Fruit fly (Drosophila melanogaster) whole organism, embryonic: ENCODE measurements around the gene Sry-alpha.

Experiments used
- Atf3 ChIP-seq: fragments of 200-800 bp; sonication (Bioruptor generic); optimal IDR thresholded peaks from 3 replicates; lab custom pipeline; 2016; ENCODE audit warnings: missing biosample characterization, missing genetic modification characterization
- Awh ChIP-seq: fragments of 200-800 bp; sonication (Bioruptor generic); IDR thresholded peaks from 2 replicates; pipeline ENCODE4, ENCODE4 v1.3.6; 2022; ENCODE audit warnings: missing biosample characterization, missing genetic modification characterization
- B-H2 ChIP-seq: fragments of 200-800 bp; sonication (Bioruptor generic); optimal IDR thresholded peaks from 2 replicates; lab custom pipeline; 2018; ENCODE audit warnings: missing biosample characterization, mild to moderate bottlenecking, missing genetic modification characterization
- Bdp1 ChIP-seq: fragments of 200-800 bp; sonication (Bioruptor generic); optimal IDR thresholded peaks from 3 replicates; lab custom pipeline; 2016; ENCODE audit warnings: missing biosample characterization, missing genetic modification characterization
- CG11696 ChIP-seq: fragments of 200-800 bp; sonication (Bioruptor generic); IDR thresholded peaks from 2 replicates; pipeline ENCODE4 v1.3.6; 2022; ENCODE audit warnings: missing biosample characterization, missing genetic modification characterization
- CG12155 ChIP-seq: fragments of 200-800 bp; sonication (Bioruptor generic); optimal IDR thresholded peaks from 3 replicates; lab custom pipeline; 2016; ENCODE audit warnings: missing biosample characterization, missing genetic modification characterization
- CG13775 ChIP-seq: fragments of 200-800 bp; sonication (Bioruptor generic); optimal IDR thresholded peaks from 3 replicates; lab custom pipeline; 2017; ENCODE audit warnings: missing biosample characterization, mild to moderate bottlenecking, missing genetic modification characterization
- CG14710 ChIP-seq: fragments of 200-800 bp; sonication (Bioruptor generic); optimal IDR thresholded peaks from 3 replicates; lab custom pipeline; 2019; ENCODE audit warnings: missing biosample characterization, mild to moderate bottlenecking, missing genetic modification characterization, moderate library complexity
- CG14965 ChIP-seq: fragments of 200-800 bp; sonication (Bioruptor generic); optimal IDR thresholded peaks from 2 replicates; lab custom pipeline; 2016; ENCODE audit warnings: missing biosample characterization, missing genetic modification characterization, borderline replicate concordance
- CG18011 ChIP-seq: fragments of 200-800 bp; sonication (Bioruptor generic); optimal IDR thresholded peaks from 2 replicates; lab custom pipeline; 2017; ENCODE audit warnings: missing biosample characterization, missing genetic modification characterization, mild to moderate bottlenecking, moderate library complexity, missing genotype
- CG18476 ChIP-seq: fragments of 200-800 bp; sonication (Bioruptor generic); optimal IDR thresholded peaks from 2 replicates; lab custom pipeline; 2016; ENCODE audit warnings: missing biosample characterization, mild to moderate bottlenecking, missing genetic modification characterization
- CG18764 ChIP-seq: fragments of 200-800 bp; sonication (Bioruptor generic); optimal IDR thresholded peaks from 3 replicates; lab custom pipeline; 2016; ENCODE audit warnings: missing biosample characterization, missing genetic modification characterization
- CG2116 ChIP-seq: fragments of 200-800 bp; sonication (Bioruptor generic); optimal IDR thresholded peaks from 3 replicates; lab custom pipeline; 2018; ENCODE audit warnings: missing biosample characterization, mild to moderate bottlenecking, missing genetic modification characterization
- CG2129 ChIP-seq: fragments of 200-800 bp; sonication (Bioruptor generic); IDR thresholded peaks from 2 replicates; pipeline ENCODE4 v1.3.6; 2022; ENCODE audit warnings: missing biosample characterization, missing genetic modification characterization; ENCODE audit not compliant: partially characterized antibody
- CG2199 ChIP-seq: fragments of 200-800 bp; sonication (Bioruptor generic); IDR thresholded peaks from 3 replicates; pipeline ENCODE4 v1.3.6; 2022; ENCODE audit warnings: missing biosample characterization, missing genetic modification characterization
- CG2875 ChIP-seq: fragments of 200-800 bp; sonication (Bioruptor generic); optimal IDR thresholded peaks from 2 replicates; lab custom pipeline; 2017; ENCODE audit warnings: missing biosample characterization, mild to moderate bottlenecking, missing genetic modification characterization, missing genetic modification reagents
- CG34376 ChIP-seq: fragments of 200-800 bp; sonication (Bioruptor generic); optimal IDR thresholded peaks from 2 replicates; lab custom pipeline; 2018; ENCODE audit warnings: missing biosample characterization, mild to moderate bottlenecking, missing genetic modification characterization
- CG3838 ChIP-seq: fragments of 200-800 bp; sonication (Bioruptor generic); optimal IDR thresholded peaks from 3 replicates; lab custom pipeline; 2016; ENCODE audit warnings: missing biosample characterization, missing genetic modification characterization
- CG3995 ChIP-seq: fragments of 200-800 bp; sonication (Bioruptor generic); optimal IDR thresholded peaks from 3 replicates; lab custom pipeline; 2016; ENCODE audit warnings: missing biosample characterization, missing genetic modification characterization
- CG4404 ChIP-seq: fragments of 200-800 bp; sonication (Bioruptor generic); IDR thresholded peaks from 2 replicates; pipeline ENCODE4 v1.3.6; 2022; ENCODE audit warnings: missing biosample characterization, missing genetic modification characterization
- CG6765 ChIP-seq: fragments of 200-800 bp; sonication (Bioruptor generic); optimal IDR thresholded peaks from 3 replicates; lab custom pipeline; 2017; ENCODE audit warnings: missing biosample characterization, mild to moderate bottlenecking, missing genetic modification characterization
- CG8944 ChIP-seq: fragments of 200-800 bp; sonication (Bioruptor generic); optimal IDR thresholded peaks from 3 replicates; lab custom pipeline; 2016; ENCODE audit warnings: missing biosample characterization, missing genetic modification characterization
- CTCF ChIP-seq: fragments of 200-800 bp; sonication (Bioruptor generic); optimal IDR thresholded peaks from 2 replicates; lab custom pipeline; 2017; ENCODE audit warnings: missing biosample characterization, mild to moderate bottlenecking, missing genetic modification characterization, moderate library complexity
- Deaf1 ChIP-seq: fragments of 200-800 bp; optimal IDR thresholded peaks from 3 replicates; lab custom pipeline; 2019; ENCODE audit warnings: missing biosample characterization, mild to moderate bottlenecking, missing genetic modification characterization, moderate library complexity
- Dip2 ChIP-seq: fragments of 200-800 bp; sonication (Bioruptor generic); IDR thresholded peaks from 2 replicates; pipeline ENCODE4 v1.3.6; 2022; ENCODE audit warnings: missing biosample characterization, missing genetic modification characterization
- E2f2 ChIP-seq: fragments of 200-800 bp; sonication (Bioruptor generic); IDR thresholded peaks from 2 replicates; pipeline ENCODE4 v1.3.6; 2022; ENCODE audit warnings: missing biosample characterization, missing genetic modification characterization
- Elba2 ChIP-seq: fragments of 200-800 bp; sonication (Bioruptor generic); optimal IDR thresholded peaks from 3 replicates; lab custom pipeline; 2016; ENCODE audit warnings: missing biosample characterization, missing genetic modification characterization
- HLHmδ ChIP-seq: fragments of 200-800 bp; sonication (Bioruptor generic); optimal IDR thresholded peaks from 2 replicates; lab custom pipeline; 2018; ENCODE audit warnings: missing biosample characterization, mild to moderate bottlenecking, missing genetic modification characterization, moderate library complexity
- HmgZ ChIP-seq: fragments of 200-800 bp; sonication (Bioruptor generic); optimal IDR thresholded peaks from 2 replicates; lab custom pipeline; 2018; ENCODE audit warnings: missing biosample characterization, mild to moderate bottlenecking, missing genetic modification characterization
- Hr3 ChIP-seq: fragments of 200-800 bp; sonication (Bioruptor generic); optimal IDR thresholded peaks from 3 replicates; lab custom pipeline; 2016; ENCODE audit warnings: missing biosample characterization, missing genetic modification characterization
- Hsf ChIP-seq: fragments of 200-800 bp; sonication (Bioruptor generic); optimal IDR thresholded peaks from 3 replicates; lab custom pipeline; 2016; ENCODE audit warnings: missing biosample characterization, missing genetic modification characterization
- Med ChIP-seq: fragments of 200-800 bp; sonication (Bioruptor generic); peaks from one replicate; lab custom pipeline; 2016; ENCODE audit warnings: missing biosample characterization, missing genetic modification characterization, mild to moderate bottlenecking, inconsistent platforms, moderate library complexity
- Mrtf ChIP-seq: fragments of 200-800 bp; sonication (Bioruptor generic); IDR thresholded peaks from 3 replicates; pipeline ENCODE4 v1.3.6; 2022; ENCODE audit warnings: missing biosample characterization, missing genetic modification characterization
- Scr ChIP-seq: fragments of 200-800 bp; sonication (Bioruptor generic); IDR thresholded peaks from 2 replicates; pipeline ENCODE4 v1.3.6; 2022; ENCODE audit warnings: missing biosample characterization, missing genetic modification characterization; ENCODE audit not compliant: partially characterized antibody
- Usf ChIP-seq: fragments of 200-800 bp; sonication (Bioruptor generic); optimal IDR thresholded peaks from 2 replicates; lab custom pipeline; 2017; ENCODE audit warnings: missing genotype, missing biosample characterization, missing genetic modification characterization
- bcd ChIP-seq: fragments of 200-800 bp; sonication (Bioruptor generic); optimal IDR thresholded peaks from 2 replicates; lab custom pipeline; 2017; ENCODE audit warnings: missing biosample characterization, mild to moderate bottlenecking, missing genetic modification characterization
- chinmo ChIP-seq: fragments of 200-800 bp; sonication (Bioruptor generic); IDR thresholded peaks from 4 replicates; pipeline ENCODE4 v1.3.6; 2022; ENCODE audit warnings: missing biosample characterization, missing genetic modification characterization; ENCODE audit not compliant: partially characterized antibody
- da ChIP-seq: fragments of 200-800 bp; sonication (Bioruptor generic); optimal IDR thresholded peaks from 2 replicates; lab custom pipeline; 2016; ENCODE audit warnings: missing biosample characterization, missing genetic modification characterization
- dysf ChIP-seq: fragments of 200-800 bp; sonication (Bioruptor generic); IDR thresholded peaks from 3 replicates; pipeline ENCODE4 v1.3.6; 2022; ENCODE audit warnings: missing biosample characterization, missing genetic modification characterization
- gro ChIP-seq: fragments of 200-800 bp; sonication (Bioruptor generic); optimal IDR thresholded peaks from 2 replicates; lab custom pipeline; 2016; ENCODE audit warnings: missing biosample characterization, missing genetic modification characterization
- her ChIP-seq: fragments of 200-800 bp; sonication (Bioruptor generic); optimal IDR thresholded peaks from 2 replicates; lab custom pipeline; 2016; ENCODE audit warnings: missing biosample characterization, missing genetic modification characterization
- jumu ChIP-seq: fragments of 200-800 bp; sonication (Bioruptor generic); optimal IDR thresholded peaks from 3 replicates; lab custom pipeline; 2016; ENCODE audit warnings: missing biosample characterization, missing genetic modification characterization
- oc ChIP-seq: fragments of 200-800 bp; sonication (Bioruptor generic); optimal IDR thresholded peaks from 2 replicates; lab custom pipeline; 2018; ENCODE audit warnings: missing biosample characterization, mild to moderate bottlenecking, missing genetic modification characterization, moderate library complexity
- prd ChIP-seq, 3 experiments: fragments of >200 bp in 2 of 3; fragments of 200-800 bp in 1 of 3; sonication (Bioruptor generic) in 1 of 3; optimal IDR thresholded peaks in 2 of 3; IDR thresholded peaks in 1 of 3; 2 replicates in 2 of 3; 3 replicates in 1 of 3; pipeline versions ENCODE4 v1.3.6 to Lab custom; 2017 to 2022; ENCODE audit warnings: missing biosample characterization in 1 of 3, missing genetic modification characterization in 1 of 3
- sc ChIP-seq, 3 experiments: fragments of >200 bp in 2 of 3; fragments of 200-800 bp in 1 of 3; sonication (Bioruptor generic) in 1 of 3; optimal IDR thresholded peaks; 2 replicates in 2 of 3; 3 replicates in 1 of 3; lab custom pipeline; 2017; ENCODE audit warnings: mild to moderate bottlenecking in 1 of 3, missing biosample characterization in 1 of 3, missing genetic modification characterization in 1 of 3, missing genetic modification reagents in 1 of 3
- sr ChIP-seq: fragments of 200-800 bp; sonication (Bioruptor generic); IDR thresholded peaks from 3 replicates; pipeline ENCODE4 v1.3.6; 2022; ENCODE audit warnings: missing biosample characterization, missing genetic modification characterization
- stwl ChIP-seq: fragments of 200-800 bp; sonication (Bioruptor generic); optimal IDR thresholded peaks from 3 replicates; lab custom pipeline; 2018; ENCODE audit warnings: missing biosample characterization, mild to moderate bottlenecking, missing genetic modification characterization, moderate library complexity
- ttk ChIP-seq: fragments of 200-800 bp; sonication (Bioruptor generic); IDR thresholded peaks from 2 replicates; pipeline ENCODE4 v2.1.2; 2022; ENCODE audit warnings: missing biosample characterization, missing genetic modification characterization
- vnd ChIP-seq: fragments of 200-800 bp; sonication (Bioruptor generic); IDR thresholded peaks from 3 replicates; pipeline ENCODE4 v1.3.6; 2022; ENCODE audit warnings: missing biosample characterization, missing genetic modification characterization; ENCODE audit not compliant: partially characterized antibody

The Sry-alpha gene

dm6 chr3R:30043139-30043744 is 3.7 kb downstream of the Sry-alpha start, which contains the start of gene Sry-delta (continued):
- peak; percentile 58; the same call in 1 of the 2 replicates for TF ChIP-seq CG4404
- no peak for TF ChIP-seq sc (optimal IDR thresholded peaks at IDR 0.05; lab: Kevin White, UChicago)
- TF ChIP-seq sc (GFP tag; optimal IDR thresholded peaks at IDR 0.05; lab: Kevin White, UChicago): peak; percentile 19
- peak; percentile 60; the same call in 1 of the 3 replicates for TF ChIP-seq CG2199 (GFP tag; lab: Robert Waterston, UW)
- peak; percentile 76 for TF ChIP-seq Scr (GFP tag; lab: Robert Waterston, UW)
- peak; percentile 20 for TF ChIP-seq CG3838 (GFP tag; lab: Kevin White, UChicago)
- TF ChIP-seq Bdp1 (GFP tag; lab: Kevin White, UChicago): peak; percentile 73
- no peak for TF ChIP-seq Usf (GFP tag; lab: Kevin White, UChicago)
- TF ChIP-seq prd (optimal IDR thresholded peaks at IDR 0.05; lab: Kevin White, UChicago): no peak
- peak; percentile 83 for TF ChIP-seq prd (GFP tag; IDR thresholded peaks at IDR 0.05; lab: Robert Waterston, UW)
- TF ChIP-seq ttk (GFP tag; lab: Robert Waterston, UW): peak; percentile 69
- peak; percentile 99 for TF ChIP-seq Med (GFP tag; lab: Kevin White, UChicago)
- peak; percentile 90 for TF ChIP-seq HmgZ
- TF ChIP-seq oc (tag; lab: Kevin White, UChicago): no peak
- TF ChIP-seq dysf: peak; percentile 59; the same call in 2 of the 3 replicates
- TF ChIP-seq Atf3 (GFP tag; lab: Kevin White, UChicago): peak; percentile 67
- TF ChIP-seq Dip2 (GFP tag; lab: Robert Waterston, UW): no peak
- TF ChIP-seq CG2129: peak; percentile 56
- peak; percentile 18 for TF ChIP-seq HLHmδ
- TF ChIP-seq CG18011: peak; percentile 72
- peak; percentile 87 for TF ChIP-seq Hsf (GFP tag; lab: Kevin White, UChicago)
- peak; percentile 100 for TF ChIP-seq CG2116 (GFP tag; lab: Kevin White, UChicago)
- peak; percentile 46; the same call in 2 of the 3 replicates for TF ChIP-seq vnd (GFP tag; lab: Robert Waterston, UW)
- TF ChIP-seq da (GFP tag; lab: Kevin White, UChicago): peak; percentile 31
- TF ChIP-seq her (GFP tag; lab: Kevin White, UChicago): peak; percentile 90
- peak; percentile 93 for TF ChIP-seq gro (GFP tag; lab: Kevin White, UChicago)
- peak; percentile 93 for TF ChIP-seq stwl (tag; lab: Kevin White, UChicago)
- TF ChIP-seq CG13775 (GFP tag; lab: Kevin White, UChicago): peak; percentile 74
- TF ChIP-seq Mrtf: peak; percentile 58; the same call in 1 of the 3 replicates
- TF ChIP-seq Elba2: no peak
- no peak for TF ChIP-seq bcd (GFP tag; lab: Kevin White, UChicago)
- peak; percentile 72 for TF ChIP-seq CG34376 (GFP tag; lab: Kevin White, UChicago)
- TF ChIP-seq CG12155 (GFP tag; lab: Kevin White, UChicago): peak; percentile 81
- TF ChIP-seq CG3995 (GFP tag; lab: Kevin White, UChicago): peak; percentile 69
- peak; percentile 68 for TF ChIP-seq Hr3 (GFP tag; lab: Kevin White, UChicago)
- TF ChIP-seq CG11696 (GFP tag; lab: Robert Waterston, UW): no peak
- peak; percentile 13 for TF ChIP-seq CG2875 (GFP tag; lab: Kevin White, UChicago)
- 0 out of 4 replicates have a peak, but pooled peaks have one; percentile 22 for TF ChIP-seq chinmo
- TF ChIP-seq CG14710 (tag; lab: Kevin White, UChicago): peak; percentile 88
- peak; percentile 3 for TF ChIP-seq CG14965 (GFP tag; lab: Kevin White, UChicago)
- peak; percentile 16 for TF ChIP-seq CTCF (GFP tag; lab: Kevin White, UChicago)
- TF ChIP-seq CG18764: peak; percentile 80
- TF ChIP-seq CG6765: peak; percentile 40
- TF ChIP-seq CG8944 (GFP tag; lab: Kevin White, UChicago): peak; percentile 85
- peak; percentile 90 for TF ChIP-seq B-H2
- TF ChIP-seq Awh (GFP tag; lab: Robert Waterston, UW): no peak
- TF ChIP-seq sr (GFP tag; lab: Robert Waterston, UW): peak; percentile 59; the same call in 2 of the 3 replicates
- TF ChIP-seq Deaf1: no peak
- TF ChIP-seq E2f2: peak; percentile 73
- TF ChIP-seq CG18476: peak; percentile 53
- peak; percentile 86 for TF ChIP-seq jumu
